Fruit fly (Drosophila melanogaster) whole organism, larva: Measurements from ENCODE around the gene CG3448.

Source experiments
- noc ChIP-seq: fragments of 200-800 bp; sonication (Bioruptor generic); optimal IDR thresholded peaks from 3 replicates; lab custom pipeline; 2019; ENCODE audit warnings: missing biosample characterization, mild to moderate bottlenecking, missing genetic modification characterization, moderate library complexity

CG3448 gene

dm6 chr3L:9466595-9466994 lies 15.2 kb upstream of the CG3448 start:
- TF ChIP-seq noc = peak; percentile 1

- no peak for TF ChIP-seq noc
Measured at dm6 chr3L:9465652-9466244, 14.4 kb upstream of the CG3448 start.

DNA sequence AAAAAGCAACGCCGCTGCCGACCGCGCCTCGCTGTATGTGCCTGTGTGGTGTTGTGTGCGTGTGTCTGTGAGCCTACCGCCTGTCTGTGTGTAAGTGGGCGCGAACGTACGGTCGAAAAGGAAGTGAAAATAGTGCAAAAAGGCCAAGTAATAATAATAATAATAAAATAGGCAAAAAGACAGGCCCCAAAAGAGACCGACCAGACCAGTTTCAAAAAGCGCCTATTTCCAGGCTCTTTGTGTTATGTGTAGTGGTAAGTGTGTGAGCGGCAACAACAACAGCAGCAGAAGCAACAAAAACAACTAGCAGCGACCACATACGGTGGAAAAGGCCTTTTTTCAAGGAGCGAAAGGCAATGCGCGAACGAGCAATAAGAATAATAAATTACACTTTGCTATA lies 11.4 kb upstream of the CG3448 start:
- no peak for TF ChIP-seq noc

dm6 chr3L:9462247-9462769 lies 10.9 kb upstream of the CG3448 start:
- peak; percentile 85 for TF ChIP-seq noc

DNA sequence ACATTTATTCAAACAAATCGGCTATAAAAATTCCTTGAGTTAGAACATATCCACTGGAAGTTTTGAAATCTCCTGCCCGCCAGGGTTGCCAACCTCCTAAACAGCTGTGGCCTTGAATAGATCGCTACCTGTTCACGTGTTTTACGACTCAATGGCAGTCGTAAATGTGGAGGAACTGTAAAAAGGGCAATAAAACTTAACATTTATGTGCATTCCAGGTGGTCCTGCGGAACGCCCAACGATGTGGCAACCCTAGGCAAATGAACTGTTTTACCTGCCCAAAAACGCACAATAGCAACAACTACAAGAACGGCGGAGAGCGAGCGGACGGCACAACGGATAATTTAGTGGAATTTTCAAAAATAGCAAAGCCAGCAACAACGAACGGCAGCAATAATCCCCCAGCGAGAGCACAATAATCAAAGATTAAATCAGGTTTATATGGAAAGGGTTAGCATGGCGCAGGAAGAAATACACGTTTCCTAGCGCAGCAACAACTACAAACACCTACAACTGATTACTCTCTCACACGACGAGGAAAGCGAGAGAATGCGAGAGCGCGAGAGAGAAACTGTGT lies 10.4 kb upstream of the CG3448 start:
- TF ChIP-seq noc = no peak

dm6 chr3L:9460775-9461491 lies 9.6 kb upstream of the CG3448 start, which contains the start of the genes CG3434 and CG44838:
CG3434 (minus strand) TSS chr3L:9460799.
CG44838 (plus strand) TSS chr3L:9461050.
- TF ChIP-seq noc = peak; percentile 67

DNA sequence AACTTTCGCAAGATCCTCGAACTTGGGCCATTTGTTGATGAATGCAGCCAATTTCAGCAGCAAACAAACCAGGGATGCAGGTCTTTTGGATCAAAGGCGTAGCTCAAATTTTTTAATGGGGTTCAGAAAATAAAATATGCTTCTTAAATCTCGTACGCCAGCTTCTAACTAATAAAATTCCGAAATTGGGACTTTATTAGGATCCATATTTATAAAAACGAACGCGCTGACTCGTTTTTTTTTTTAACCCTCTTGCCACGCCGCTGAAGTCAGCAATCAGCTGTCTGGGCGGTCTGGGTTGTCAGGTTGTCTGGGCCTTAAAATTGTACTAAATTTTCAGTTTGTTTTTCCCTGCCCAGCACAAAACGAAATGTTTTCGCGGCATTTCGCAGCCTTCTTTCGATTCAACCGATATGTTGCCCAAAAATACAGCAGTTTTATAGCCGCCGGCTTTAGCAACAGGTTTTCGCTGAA lies 6.3 kb upstream of the CG3448 start, which contains the start of gene CG3437:
Gene CG3437 (minus strand): TSS at position 51 of the 474 bp plus-strand sequence.
- peak; percentile 99 for TF ChIP-seq noc

DNA sequence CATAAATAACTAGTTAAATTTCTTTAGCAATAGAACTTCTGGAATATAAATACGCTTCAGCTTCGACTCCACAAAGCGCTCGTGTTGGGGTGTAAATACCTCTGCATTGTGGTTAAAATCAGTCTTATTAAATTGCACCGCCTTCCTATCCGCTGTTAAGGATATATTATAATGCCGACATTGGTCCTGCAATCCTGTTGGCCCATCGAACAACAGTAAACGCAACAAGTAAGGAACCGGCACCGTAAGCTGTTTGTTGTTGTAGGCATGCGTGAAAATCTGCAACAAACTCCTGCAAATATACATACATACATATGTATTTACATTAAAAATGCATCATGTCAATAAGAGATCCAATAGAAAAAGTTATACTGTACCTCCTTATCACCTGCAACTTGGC lies 5.0 kb upstream of the CG3448 start:
- no peak for TF ChIP-seq noc

DNA sequence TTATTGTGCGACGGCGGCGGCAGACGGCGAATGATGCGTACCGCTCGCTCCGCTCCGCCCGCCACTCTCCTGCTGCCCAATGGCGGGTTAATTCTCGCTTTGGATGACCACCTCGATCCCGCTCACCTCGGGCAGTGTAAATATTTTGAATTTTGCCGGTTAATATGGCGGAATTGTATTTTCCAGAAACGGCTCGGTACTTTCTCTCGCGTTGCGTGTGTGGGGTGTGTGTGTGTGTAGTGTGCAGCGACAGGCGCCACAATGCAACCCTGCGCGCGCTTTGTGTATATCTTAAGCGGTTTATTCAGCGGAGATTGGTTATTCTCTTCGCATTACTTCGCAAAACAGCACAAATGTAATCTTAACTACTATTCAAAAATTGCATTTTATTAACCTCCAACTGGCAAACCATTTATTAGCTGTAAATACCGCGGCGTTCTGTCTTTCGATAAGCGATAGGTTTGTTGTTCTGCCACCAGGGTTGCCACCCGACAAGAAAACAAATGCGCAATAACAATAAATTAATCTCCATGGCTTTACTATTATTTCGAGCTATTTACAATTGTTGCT lies 4.5 kb upstream of the CG3448 start, which contains the start of the genes phol and CG3552:
Gene phol (minus strand): TSS at position 463 of the 570 bp plus-strand sequence.
Gene CG3552 (plus strand): TSS at position 500 of the 570 bp plus-strand sequence.
- no peak for TF ChIP-seq noc

- TF ChIP-seq noc = no peak
Measured at dm6 chr3L:9452422-9452821, 1.1 kb upstream of the CG3448 start.

DNA sequence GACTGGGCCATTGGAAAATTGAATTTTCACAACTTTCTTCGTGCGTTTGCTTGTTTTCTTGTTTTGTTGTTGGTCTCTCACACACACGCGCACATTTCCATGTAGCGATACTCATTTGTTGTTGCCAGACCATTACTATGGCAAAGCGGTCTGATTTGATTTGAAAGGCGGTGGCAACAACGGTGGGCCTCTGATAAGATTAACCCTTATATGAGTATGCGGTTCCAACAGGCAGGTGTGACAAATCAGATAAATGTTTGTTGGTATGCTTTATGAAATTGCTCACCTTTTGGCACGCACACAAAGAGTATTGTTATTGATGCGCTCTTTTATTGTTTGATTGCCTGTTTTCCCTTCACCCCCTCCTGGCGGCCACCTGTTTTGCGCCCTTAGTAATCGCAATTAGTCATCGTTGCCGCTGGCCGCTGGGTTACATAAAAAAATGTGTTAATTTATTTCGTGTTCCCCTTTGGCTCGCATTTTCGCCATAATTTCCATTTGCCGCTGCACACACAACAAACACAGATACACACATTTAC lies 4.1 kb downstream of the CG3448 start:
- TF ChIP-seq noc = peak; percentile 64

dm6 chr3L:9446731-9447238 lies 4.6 kb downstream of the CG3448 start, which contains the start of gene CG3529:
CG3529 (plus strand) TSS chr3L:9446864.
- TF ChIP-seq noc = peak; percentile 11

DNA sequence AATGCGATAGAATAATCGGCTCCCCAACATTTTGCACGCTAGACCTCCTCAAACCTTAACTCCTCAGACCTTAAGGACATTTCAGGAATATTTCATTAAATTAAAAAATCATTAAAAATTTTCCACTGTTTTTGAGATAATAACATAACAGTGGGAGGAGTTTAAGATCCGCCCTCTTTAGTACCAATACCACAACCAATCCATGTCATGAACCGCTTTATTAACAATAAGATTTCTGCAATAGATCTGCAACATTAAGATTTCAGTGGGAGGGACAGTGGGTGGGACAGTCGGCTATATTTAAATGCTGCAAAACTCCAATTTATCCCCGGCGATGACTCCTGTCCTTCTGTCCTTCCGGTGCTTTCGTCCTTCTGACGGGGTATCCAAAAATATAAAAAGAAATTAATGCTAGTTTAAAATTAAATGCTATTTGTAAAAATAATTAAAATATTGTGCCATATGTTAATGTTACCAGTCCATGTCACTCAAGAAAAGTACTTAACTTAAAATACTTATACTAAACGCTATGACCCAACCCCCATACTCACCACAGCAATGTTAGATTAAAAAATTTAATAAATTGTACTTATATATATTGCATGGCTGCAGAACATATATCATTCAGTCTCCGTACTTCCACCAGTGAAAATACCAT lies 8.6 kb downstream of the CG3448 start, which contains the start of gene Srg3:
Gene Srg3 (plus strand): TSS at position 608 of the 658 bp plus-strand sequence.
- TF ChIP-seq noc = no peak

dm6 chr3L:9441907-9442479 lies 9.4 kb downstream of the CG3448 start, which contains the start of the genes Bet3 and Nf-YA:
Bet3 (minus strand) TSS chr3L:9442267.
Nf-YA (minus strand) TSS chr3L:9442267.
- no peak for TF ChIP-seq noc

DNA sequence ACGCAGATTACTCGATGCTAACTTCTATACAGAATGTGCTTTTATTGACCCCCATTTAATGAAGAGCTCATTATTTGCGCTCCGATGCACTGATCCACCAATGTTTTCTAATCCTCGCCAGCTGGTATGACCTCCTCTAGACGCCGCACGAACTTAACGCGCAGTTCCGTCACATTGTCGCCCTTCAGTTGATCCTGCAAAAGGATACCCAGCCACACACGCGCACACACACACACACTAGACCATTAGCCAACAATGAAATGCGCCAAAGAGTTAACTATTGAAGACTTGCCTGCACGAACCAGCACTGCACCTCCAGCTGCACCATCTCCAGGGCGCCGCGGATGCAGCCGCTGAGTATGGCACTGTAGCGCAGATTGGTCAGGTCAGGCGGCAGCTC lies 12.5 kb downstream of the CG3448 start:
- no peak for TF ChIP-seq noc
